Worm (Caenorhabditis elegans) whole organism, L3 larva: Measurements from ENCODE around the gene C44B7.5.
A peak's percentile ranks its signal among the peaks of the same experiment; 100 is the strongest.

Experiments
- ceh-16 ChIP-seq: sonication (generic microtip); optimal IDR thresholded peaks from 2 replicates; lab custom pipeline; 2017; ENCODE audit warnings: missing biosample characterization, missing genetic modification characterization
- egl-27 ChIP-seq: sonication (generic microtip); optimal IDR thresholded peaks from 4 replicates; lab custom pipeline; 2017; ENCODE audit warnings: missing biosample characterization, missing genetic modification reagents, missing genetic modification characterization
- egl-5 ChIP-seq: fragments of 150-350 bp; optimal IDR thresholded peaks from 2 replicates; lab custom pipeline; 2017; ENCODE audit warnings: missing biosample characterization, missing genetic modification reagents, missing genetic modification characterization, inconsistent platforms
- elt-1 ChIP-seq: fragments of 150-350 bp; optimal IDR thresholded peaks from 2 replicates; lab custom pipeline; 2014; ENCODE audit warnings: missing biosample characterization, missing genetic modification characterization
- elt-2 ChIP-seq: sonication (generic microtip); optimal IDR thresholded peaks from 2 replicates; lab custom pipeline; 2016; ENCODE audit warnings: missing genetic modification reagents, mild to moderate bottlenecking, missing genetic modification characterization, missing compliant biosample characterization
- jun-1 ChIP-seq: fragments of 150-350 bp; optimal IDR thresholded peaks from 2 replicates; lab custom pipeline; 2014; ENCODE audit warnings: missing biosample characterization, missing genetic modification reagents, missing genetic modification characterization
- lin-15B ChIP-seq: fragments of 150-350 bp; optimal IDR thresholded peaks from 2 replicates; lab custom pipeline; 2014; ENCODE audit warnings: missing biosample characterization, missing genetic modification characterization
- nhr-237 ChIP-seq: fragments of 150-350 bp; optimal IDR thresholded peaks from 2 replicates; lab custom pipeline; 2014; ENCODE audit warnings: missing biosample characterization, missing genetic modification characterization
- nhr-25 ChIP-seq: sonication (generic microtip); optimal IDR thresholded peaks from 2 replicates; lab custom pipeline; 2017; ENCODE audit warnings: missing biosample characterization, missing genetic modification characterization
- pha-4 ChIP-seq: fragments of 150-350 bp; optimal IDR thresholded peaks from 2 replicates; lab custom pipeline; 2014; ENCODE audit warnings: missing biosample characterization, missing genetic modification reagents, missing genetic modification characterization
- skn-1 ChIP-seq: fragments of 150-350 bp; optimal IDR thresholded peaks from 2 replicates; lab custom pipeline; 2014; ENCODE audit warnings: missing biosample characterization, missing genetic modification characterization
- unc-39 ChIP-seq: sonication (generic microtip); optimal IDR thresholded peaks from 4 replicates; lab custom pipeline; 2017; ENCODE audit warnings: missing biosample characterization, missing genetic modification characterization

DNA sequence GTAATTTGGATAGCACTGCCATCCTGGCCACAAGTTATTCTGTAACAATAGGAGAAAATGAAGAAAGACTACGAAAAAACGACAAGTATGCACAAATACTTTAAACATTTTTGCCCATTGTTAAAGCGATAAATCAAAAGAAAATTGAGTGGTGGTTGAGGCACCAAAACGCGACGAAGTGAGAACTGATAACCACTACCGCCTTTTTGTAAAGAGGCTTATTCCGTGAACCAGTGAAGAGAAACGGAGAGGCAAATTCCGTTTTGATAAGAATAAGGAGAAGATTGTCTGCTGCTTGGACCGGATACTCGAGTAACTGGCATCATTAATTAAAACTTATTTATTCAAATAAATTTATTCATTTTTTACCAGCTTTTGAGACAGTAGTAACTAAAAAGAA lies 11.3 kb upstream of the C44B7.5 start, which contains the start of gene pmp-1:
- TF ChIP-seq egl-5 (no peak), pha-4 (tag; lab: Kevin White, UChicago) (no peak), nhr-237 (no peak), unc-39 (tag; lab: Kevin White, UChicago) (no peak), elt-1 (tag; lab: Kevin White, UChicago) (no peak), egl-27 (tag; lab: Kevin White, UChicago) (no peak), elt-2 (peak; percentile 80), nhr-25 (tag; lab: Kevin White, UChicago) (no peak), lin-15B (tag; lab: Kevin White, UChicago) (no peak), jun-1 (no peak), skn-1 (tag; lab: Kevin White, UChicago) (no peak), ceh-16 (tag; lab: Kevin White, UChicago) (no peak)
